Worm (Caenorhabditis elegans): ENCODE results near the gene lgc-58.

Gene lgc-58

ce11 chrX:6109288-6109770, 34.0 kb downstream of the lgc-58 start, which contains the start of gene kynu-1:
Gene kynu-1, minus strand, starts transcription at chrX:6109338.
- TF ChIP-seq sma-3 (GFP tag; optimal IDR thresholded peaks at IDR 0.05): peak; percentile 26
- peak; percentile 0 for TF ChIP-seq gmeb-1 (tag; optimal IDR thresholded peaks at IDR 0.05)
- no peak for TF ChIP-seq ztf-11 (tag; optimal IDR thresholded peaks at IDR 0.05)
- peak; percentile 31 for TF ChIP-seq nhr-25 (tag; optimal IDR thresholded peaks at IDR 0.05)
- TF ChIP-seq egl-27 (tag; optimal IDR thresholded peaks at IDR 0.05): peak; percentile 8
- no peak for TF ChIP-seq ama-1 (optimal IDR thresholded peaks at IDR 0.05)
- peak; percentile 42 for TF ChIP-seq blmp-1 (tag; optimal IDR thresholded peaks at IDR 0.05; ENCODE audit: insufficient read depth)
- TF ChIP-seq sma-9 (GFP tag; optimal IDR thresholded peaks at IDR 0.05): peak; percentile 56
- no peak for TF ChIP-seq sma-9 (tag; optimal IDR thresholded peaks at IDR 0.05)
- no peak for TF ChIP-seq lin-39 (tag; optimal IDR thresholded peaks at IDR 0.05)
- TF ChIP-seq nhr-21 (tag; optimal IDR thresholded peaks at IDR 0.05): peak; percentile 27
- peak; percentile 54 for TF ChIP-seq fos-1 (tag; optimal IDR thresholded peaks at IDR 0.05)

DNA sequence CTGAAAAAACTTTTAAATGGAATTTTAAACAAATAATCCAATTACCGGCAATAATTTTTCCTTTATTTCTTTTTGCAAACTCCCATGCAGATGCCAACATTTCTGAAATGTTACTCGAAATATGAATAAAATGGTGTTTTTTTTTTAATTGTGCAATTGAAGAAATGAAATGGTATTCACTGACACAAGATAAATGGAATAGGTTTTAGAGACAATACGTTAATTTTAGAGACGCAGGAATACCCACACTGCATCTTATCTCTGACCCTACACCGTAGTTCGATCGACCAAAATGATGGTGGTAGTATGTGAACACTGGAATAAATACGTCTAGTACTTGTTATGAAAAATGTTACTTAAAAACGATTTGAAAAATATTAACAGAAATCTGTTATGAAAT, 37.5 kb downstream of the lgc-58 start, which contains the start of gene prx-3:
Gene prx-3, minus strand, starts transcription at position 101 of the 400 bp plus-strand sequence.
- no peak for TF ChIP-seq lsy-2 (tag; optimal IDR thresholded peaks at IDR 0.05)
- no peak for TF ChIP-seq nhr-12 (tag; optimal IDR thresholded peaks at IDR 0.05)
- TF ChIP-seq fos-1 (tag; optimal IDR thresholded peaks at IDR 0.05): no peak
- no peak for TF ChIP-seq ceh-82 (tag; optimal IDR thresholded peaks at IDR 0.05)
- TF ChIP-seq peb-1 (tag; optimal IDR thresholded peaks at IDR 0.05): no peak
- TF ChIP-seq blmp-1 (tag; optimal IDR thresholded peaks at IDR 0.05; ENCODE audit: insufficient read depth): no peak
- TF ChIP-seq sma-9 (GFP tag; optimal IDR thresholded peaks at IDR 0.05): no peak
- no peak for TF ChIP-seq sma-9 (tag; optimal IDR thresholded peaks at IDR 0.05)
- no peak for TF ChIP-seq nhr-25 (tag; optimal IDR thresholded peaks at IDR 0.05)
- no peak for TF ChIP-seq ztf-4 (tag; optimal IDR thresholded peaks at IDR 0.05)
- no peak for TF ChIP-seq crh-2 (tag; optimal IDR thresholded peaks at IDR 0.05)
- TF ChIP-seq nhr-10 (tag; optimal IDR thresholded peaks at IDR 0.05): no peak
- TF ChIP-seq nhr-11 (tag; optimal IDR thresholded peaks at IDR 0.05): no peak
- no peak for TF ChIP-seq nhr-77 (tag; optimal IDR thresholded peaks at IDR 0.05)
- TF ChIP-seq dmd-4 (tag; optimal IDR thresholded peaks at IDR 0.05): no peak
- no peak for TF ChIP-seq gmeb-1 (tag; optimal IDR thresholded peaks at IDR 0.05)

DNA sequence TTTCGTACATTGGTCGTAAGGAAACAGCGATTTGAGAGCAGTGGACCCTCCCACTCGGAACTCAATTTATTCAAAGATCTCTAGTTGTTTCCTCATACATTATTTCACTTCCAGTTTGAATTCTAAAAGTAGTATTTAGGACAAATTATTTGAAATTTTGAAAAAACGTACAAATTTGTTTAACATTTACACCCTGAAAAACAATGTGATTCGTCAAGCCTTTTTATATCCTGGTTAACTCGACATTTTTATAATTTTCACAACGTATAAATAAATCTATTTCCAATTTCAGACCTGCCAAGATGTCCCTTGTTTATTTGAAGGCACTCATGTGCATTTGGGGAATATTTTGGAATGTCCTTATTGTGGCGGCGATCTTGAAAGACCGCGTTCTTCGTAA, 40.2 kb downstream of the lgc-58 start, which contains the start of gene C15H9.3:
Gene C15H9.3, plus strand, starts transcription at position 301 of the 400 bp plus-strand sequence.
- TF ChIP-seq nhr-237 (tag; optimal IDR thresholded peaks at IDR 0.05): no peak
- TF ChIP-seq fos-1 (tag; optimal IDR thresholded peaks at IDR 0.05): no peak
- TF ChIP-seq egl-27 (tag; optimal IDR thresholded peaks at IDR 0.05): no peak

ce11 chrX:6118086-6118825, 42.9 kb downstream of the lgc-58 start, which contains the start of gene C15H9.2:
Gene C15H9.2, plus strand, starts transcription at chrX:6118526.
- TF ChIP-seq sem-4 (tag; optimal IDR thresholded peaks at IDR 0.05) (no peak), sma-9 (GFP tag; optimal IDR thresholded peaks at IDR 0.05) (peak; percentile 42), sma-9 (tag; optimal IDR thresholded peaks at IDR 0.05) (no peak), unc-55 (GFP tag; optimal IDR thresholded peaks at IDR 0.05) (peak; percentile 50), zag-1 (tag; optimal IDR thresholded peaks at IDR 0.05) (no peak), nhr-21 (tag; optimal IDR thresholded peaks at IDR 0.05) (no peak), fos-1 (tag; optimal IDR thresholded peaks at IDR 0.05) (peak; percentile 64), nhr-129 (tag; optimal IDR thresholded peaks at IDR 0.05) (no peak), blmp-1 (tag; optimal IDR thresholded peaks at IDR 0.05; ENCODE audit: insufficient read depth) (no peak)

DNA sequence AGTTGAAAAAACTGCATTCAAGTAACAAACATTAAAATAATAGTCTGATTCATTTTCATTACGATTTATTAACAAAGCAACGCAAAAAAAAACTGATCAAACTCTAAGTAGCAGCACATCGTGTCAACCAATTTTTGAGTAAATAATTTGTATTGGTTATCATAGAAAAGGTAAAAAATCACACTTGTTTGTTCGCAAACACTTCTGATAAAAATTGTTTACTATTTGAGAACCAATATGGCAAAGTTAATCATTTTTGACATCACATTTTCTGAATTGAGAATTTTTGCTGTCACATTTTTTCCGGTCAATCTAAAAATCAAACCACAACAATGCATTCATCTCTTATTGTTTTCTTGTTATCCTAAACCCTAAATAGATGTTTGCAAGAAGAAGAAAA, 46.0 kb downstream of the lgc-58 start:
- TF ChIP-seq Y55F3AM.14 (GFP tag; optimal IDR thresholded peaks at IDR 0.05) (no peak), ceh-82 (tag; optimal IDR thresholded peaks at IDR 0.05) (no peak), ztf-1 (GFP tag; conservative IDR thresholded peaks at IDR 0.05) (no peak), unc-55 (GFP tag; optimal IDR thresholded peaks at IDR 0.05) (no peak), unc-39 (tag; optimal IDR thresholded peaks at IDR 0.05) (no peak), zag-1 (tag; optimal IDR thresholded peaks at IDR 0.05) (no peak), nhr-21 (tag; optimal IDR thresholded peaks at IDR 0.05) (no peak), R02D3.7 (tag; optimal IDR thresholded peaks at IDR 0.05) (no peak), mab-5 (tag; optimal IDR thresholded peaks at IDR 0.05) (no peak), unc-62 (GFP tag; optimal IDR thresholded peaks at IDR 0.05) (no peak), F13H6.1 (tag; optimal IDR thresholded peaks at IDR 0.05) (no peak), snpc-4 (tag; optimal IDR thresholded peaks at IDR 0.05) (no peak), sem-4 (tag; optimal IDR thresholded peaks at IDR 0.05) (no peak), elt-1 (tag; optimal IDR thresholded peaks at IDR 0.05) (no peak), nhr-237 (tag; optimal IDR thresholded peaks at IDR 0.05) (no peak)
